Fruit fly (Drosophila melanogaster): Measurements from ENCODE around the gene CG13244.
A peak's percentile ranks its signal among the peaks of the same experiment; 100 is the strongest.

CG13244 gene

DNA sequence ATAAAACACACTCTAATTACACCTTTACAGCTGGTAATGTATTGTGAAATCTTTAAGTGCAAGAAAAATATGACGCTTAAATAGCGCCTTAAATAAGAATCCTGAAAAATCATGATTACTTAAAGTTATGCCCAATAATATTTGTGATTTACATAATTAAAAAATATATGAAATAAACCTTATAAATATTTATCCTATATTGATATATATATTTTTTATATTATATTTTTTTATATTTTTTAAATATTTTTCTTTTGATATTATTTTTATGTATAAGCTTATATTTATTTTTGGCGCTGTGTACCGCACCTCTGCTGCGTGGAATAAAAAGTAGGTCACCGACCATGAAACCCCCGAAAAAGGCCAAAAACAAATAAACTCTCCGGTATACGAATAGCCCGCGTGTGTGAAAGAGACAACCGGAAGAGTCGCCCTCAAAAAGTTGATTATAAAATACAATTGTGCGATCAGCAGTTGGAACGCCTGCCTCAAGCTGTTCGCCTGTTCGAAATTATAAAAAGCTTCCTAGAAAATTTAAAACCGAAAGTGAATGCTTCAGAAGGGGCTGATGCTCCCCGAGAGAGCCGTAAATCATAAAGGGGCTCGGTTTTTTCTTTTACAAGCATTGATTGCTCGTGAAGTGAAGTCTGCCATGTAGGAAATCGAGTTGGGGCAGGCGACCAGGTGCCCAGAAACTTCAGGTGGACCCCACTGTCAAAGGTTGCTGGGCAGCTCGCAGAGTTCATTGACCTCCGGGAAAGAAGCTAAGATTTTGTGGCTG lies 8.0 kb upstream of the CG13244 start (continued):
- TF ChIP-seq en (GFP tag; optimal IDR thresholded peaks at IDR 0.05): no peak
- TF ChIP-seq bowl (GFP tag; IDR thresholded peaks at IDR 0.05): no peak
- TF ChIP-seq chif (GFP tag; optimal IDR thresholded peaks at IDR 0.05): no peak
- TF ChIP-seq Mad (GFP tag; optimal IDR thresholded peaks at IDR 0.05): no peak
- no peak for TF ChIP-seq Jarid2 (GFP tag; optimal IDR thresholded peaks at IDR 0.05)
- no peak for TF ChIP-seq gce (GFP tag; IDR thresholded peaks at IDR 0.05)
- TF ChIP-seq Atf6 (GFP tag; IDR thresholded peaks at IDR 0.05): no peak
- TF ChIP-seq trem (tag; optimal IDR thresholded peaks at IDR 0.05): peak; percentile 25
- no peak for TF ChIP-seq CG13123 (GFP tag; optimal IDR thresholded peaks at IDR 0.05)
- peak; percentile 26 for TF ChIP-seq CG15601 (tag; optimal IDR thresholded peaks at IDR 0.05)
- no peak for TF ChIP-seq nom (GFP tag; optimal IDR thresholded peaks at IDR 0.05)
- peak; percentile 26 for TF ChIP-seq twi (tag; optimal IDR thresholded peaks at IDR 0.05)
- peak; percentile 6 for TF ChIP-seq Six4 (GFP tag; optimal IDR thresholded peaks at IDR 0.05)
- no peak for TF ChIP-seq CG2889 (GFP tag; IDR thresholded peaks at IDR 0.05)
- TF ChIP-seq pb (GFP tag; optimal IDR thresholded peaks at IDR 0.05): no peak
- TF ChIP-seq CG10462 (GFP tag; optimal IDR thresholded peaks at IDR 0.05): no peak
- no peak for TF ChIP-seq CG12942 (GFP tag; optimal IDR thresholded peaks at IDR 0.05)
- no peak for TF ChIP-seq Myb (GFP tag; optimal IDR thresholded peaks at IDR 0.05)
- TF ChIP-seq tx (GFP tag; optimal IDR thresholded peaks at IDR 0.05): no peak
- peak; percentile 76; the same call in 2 of the 3 replicates for TF ChIP-seq CG17361 (GFP tag; IDR thresholded peaks at IDR 0.05)
- no peak for TF ChIP-seq Oaz (GFP tag; IDR thresholded peaks at IDR 0.05)
- TF ChIP-seq CG17328 (GFP tag; IDR thresholded peaks at IDR 0.05): no peak; the same call in 1 of the 2 replicates
- no peak for TF ChIP-seq jigr1 (GFP tag; IDR thresholded peaks at IDR 0.05)
- peak; percentile 42 for TF ChIP-seq onecut (GFP tag; IDR thresholded peaks at IDR 0.05)
- TF ChIP-seq luna (GFP tag; optimal IDR thresholded peaks at IDR 0.05): no peak
- TF ChIP-seq ham (GFP tag; IDR thresholded peaks at IDR 0.05): no peak
- peak; percentile 39; the same call in 2 of the 3 replicates for TF ChIP-seq row (GFP tag; IDR thresholded peaks at IDR 0.05)
- TF ChIP-seq Blimp-1 (GFP tag; optimal IDR thresholded peaks at IDR 0.05): peak; percentile 100
- TF ChIP-seq CG9932 (GFP tag; IDR thresholded peaks at IDR 0.05): no peak
- TF ChIP-seq CG12155 (GFP tag; optimal IDR thresholded peaks at IDR 0.05): no peak
- TF ChIP-seq Bteb2 (GFP tag; optimal IDR thresholded peaks at IDR 0.05): no peak
- no peak for TF ChIP-seq D19B (GFP tag; optimal IDR thresholded peaks at IDR 0.05)
- peak; percentile 42 for TF ChIP-seq CG17568 (GFP tag; optimal IDR thresholded peaks at IDR 0.05)
- no peak for TF ChIP-seq klu (GFP tag; IDR thresholded peaks at IDR 0.05)
- no peak for TF ChIP-seq CG8281 (tag; optimal IDR thresholded peaks at IDR 0.05)
- peak; percentile 12 for TF ChIP-seq CG18476 (GFP tag; optimal IDR thresholded peaks at IDR 0.05)
- TF ChIP-seq Awh (GFP tag; IDR thresholded peaks at IDR 0.05): no peak
- no peak for TF ChIP-seq CG34224 (GFP tag; IDR thresholded peaks at IDR 0.05; ENCODE audit: partially characterized antibody)
- no peak for TF ChIP-seq hbn (GFP tag; IDR thresholded peaks at IDR 0.05; ENCODE audit: partially characterized antibody)
- TF ChIP-seq Fer2 (tag; optimal IDR thresholded peaks at IDR 0.05): peak; percentile 11
- peak; percentile 4 for TF ChIP-seq CG13775 (GFP tag; optimal IDR thresholded peaks at IDR 0.05)
- peak; percentile 4 for TF ChIP-seq Nf-YB (GFP tag; optimal IDR thresholded peaks at IDR 0.05)
- no peak; the same call in 1 of the 2 replicates for TF ChIP-seq chm (GFP tag; IDR thresholded peaks at IDR 0.05)
- no peak for TF ChIP-seq Camta (GFP tag; optimal IDR thresholded peaks at IDR 0.05)
- peak; percentile 75 for TF ChIP-seq Oli (tag; optimal IDR thresholded peaks at IDR 0.05)
- TF ChIP-seq ATbp (GFP tag; optimal IDR thresholded peaks at IDR 0.05): peak; percentile 33
- TF ChIP-seq B-H1 (GFP tag; IDR thresholded peaks at IDR 0.05): peak; percentile 16; the same call in 2 of the 3 replicates
- TF ChIP-seq CG14965 (GFP tag; optimal IDR thresholded peaks at IDR 0.05; ENCODE audit: borderline replicate concordance): no peak
- TF ChIP-seq CG10147 (GFP tag; optimal IDR thresholded peaks at IDR 0.05): no peak
- peak; percentile 73 for TF ChIP-seq CG10979 (tag; optimal IDR thresholded peaks at IDR 0.05)
